Worm (Caenorhabditis elegans): Measurements from ENCODE around the gene unc-112.

DNA sequence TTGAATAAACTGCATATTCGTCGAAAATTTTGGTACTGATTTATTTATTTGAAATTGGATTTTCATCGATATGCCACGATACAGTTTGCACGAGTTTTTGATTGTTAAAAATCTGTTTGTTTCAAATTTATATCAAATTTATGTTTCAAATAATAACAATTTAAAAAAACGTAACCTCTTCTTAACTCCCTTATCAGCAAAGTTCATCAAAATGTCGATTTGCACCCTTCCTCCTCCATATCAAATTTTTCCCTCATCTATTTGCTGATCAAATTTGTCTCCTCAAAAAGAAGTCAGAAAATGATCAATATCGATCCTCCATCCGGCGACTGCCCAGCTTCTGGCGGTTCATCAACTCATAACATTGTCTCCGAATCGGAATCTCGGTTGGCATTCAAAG lies 14.6 kb upstream of the unc-112 start, which contains the start of gene ssp-33:
- no peak for TF ChIP-seq ztf-29 (GFP tag; IDR thresholded peaks at IDR 0.05)
- no peak for TF ChIP-seq ztf-23 (GFP tag; IDR thresholded peaks at IDR 0.05)

All from whole organism, midembryonic.